Fruit fly (Drosophila melanogaster) Kc167 (cell line): Measurements from ENCODE around the gene Tango6.

ENCODE experiments used
- Myc ChIP-seq: fragments of >200 bp; optimal IDR thresholded peaks from 2 replicates; lab custom pipeline; 2017; ENCODE audit warnings: missing external identifiers
- Sin3A ChIP-seq: fragments of >200 bp; optimal IDR thresholded peaks from 2 replicates; lab custom pipeline; 2018; ENCODE audit warnings: missing external identifiers
- h ChIP-seq: fragments of >200 bp; optimal IDR thresholded peaks from 3 replicates; lab custom pipeline; 2018; ENCODE audit warnings: missing external identifiers
- insv ChIP-seq: fragments of >200 bp; optimal IDR thresholded peaks from 3 replicates; lab custom pipeline; 2018; ENCODE audit warnings: missing external identifiers
- psq ChIP-seq: fragments of >200 bp; optimal IDR thresholded peaks from 2 replicates; lab custom pipeline; 2017; ENCODE audit warnings: missing external identifiers
- ttk ChIP-seq: sonication (Bioruptor generic); optimal IDR thresholded peaks from 2 replicates; lab custom pipeline; 2017; ENCODE audit warnings: missing external identifiers

Gene Tango6

dm6 chr2L:18997148-18997547, 28.3 kb downstream of the Tango6 start, which contains the start of gene CG31792:
Gene CG31792, plus strand, starts transcription at chr2L:18997448.
- TF ChIP-seq Sin3A (lab: Kevin White, UChicago) (no peak), ttk (no peak), Myc (no peak), psq (lab: Kevin White, UChicago) (no peak), h (lab: Kevin White, UChicago) (no peak), insv (lab: Kevin White, UChicago) (no peak)

- TF ChIP-seq Myc (no peak), insv (lab: Kevin White, UChicago) (no peak)
These were observed 33.6 kb downstream of the Tango6 start for dm6 chr2L:19002468-19002867.

- TF ChIP-seq ttk (no peak), Myc (no peak), h (lab: Kevin White, UChicago) (no peak), psq (lab: Kevin White, UChicago) (no peak), Sin3A (lab: Kevin White, UChicago) (no peak)
These were observed 34.1 kb downstream of the Tango6 start, which contains the start of gene CG31793 for dm6 chr2L:19002959-19003371. Gene CG31793, plus strand, starts transcription at chr2L:19003367.

dm6 chr2L:19009130-19009529, 40.3 kb downstream of the Tango6 start, which contains the start of gene RpL30:
Gene RpL30, minus strand, starts transcription at chr2L:19009306.
- no peak for TF ChIP-seq psq (lab: Kevin White, UChicago)
- TF ChIP-seq ttk: no peak
- TF ChIP-seq h (lab: Kevin White, UChicago): no peak
- no peak for TF ChIP-seq Sin3A (lab: Kevin White, UChicago)
- no peak for TF ChIP-seq insv (lab: Kevin White, UChicago)
- no peak for TF ChIP-seq Myc

dm6 chr2L:19010037-19010436, 41.2 kb downstream of the Tango6 start:
- TF ChIP-seq Sin3A (lab: Kevin White, UChicago) (no peak), insv (lab: Kevin White, UChicago) (no peak), ttk (no peak), psq (lab: Kevin White, UChicago) (no peak), h (lab: Kevin White, UChicago) (no peak), Myc (no peak)

- TF ChIP-seq ttk (no peak), h (lab: Kevin White, UChicago) (no peak), Myc (no peak), psq (lab: Kevin White, UChicago) (no peak), insv (lab: Kevin White, UChicago) (no peak), Sin3A (lab: Kevin White, UChicago) (no peak)
These were observed 41.7 kb downstream of the Tango6 start, which contains the start of gene robl37BC for dm6 chr2L:19010566-19010965. Gene robl37BC, plus strand, starts transcription at chr2L:19010866.

- TF ChIP-seq h (lab: Kevin White, UChicago) (no peak), Sin3A (lab: Kevin White, UChicago) (no peak), insv (lab: Kevin White, UChicago) (no peak), Myc (no peak), ttk (no peak), psq (lab: Kevin White, UChicago) (no peak)
These were observed 43.2 kb downstream of the Tango6 start for dm6 chr2L:19011895-19012645.

dm6 chr2L:19012776-19013328, 44.0 kb downstream of the Tango6 start:
- TF ChIP-seq Sin3A (lab: Kevin White, UChicago): no peak
- TF ChIP-seq Myc: no peak
- no peak for TF ChIP-seq ttk
- TF ChIP-seq psq (lab: Kevin White, UChicago): no peak
- no peak for TF ChIP-seq h (lab: Kevin White, UChicago)
- TF ChIP-seq insv (lab: Kevin White, UChicago): no peak

- TF ChIP-seq h (lab: Kevin White, UChicago): no peak
- no peak for TF ChIP-seq ttk
- TF ChIP-seq insv (lab: Kevin White, UChicago): no peak
- no peak for TF ChIP-seq Myc
- TF ChIP-seq Sin3A (lab: Kevin White, UChicago): no peak
- TF ChIP-seq psq (lab: Kevin White, UChicago): no peak
These were observed 45.4 kb downstream of the Tango6 start for dm6 chr2L:19014032-19014880.

dm6 chr2L:19014881-19015366, 46.1 kb downstream of the Tango6 start:
- no peak for TF ChIP-seq insv (lab: Kevin White, UChicago)
- TF ChIP-seq psq (lab: Kevin White, UChicago): no peak
- no peak for TF ChIP-seq Myc
- TF ChIP-seq h (lab: Kevin White, UChicago): no peak
- no peak for TF ChIP-seq Sin3A (lab: Kevin White, UChicago)
- no peak for TF ChIP-seq ttk

- TF ChIP-seq h (lab: Kevin White, UChicago): no peak
- no peak for TF ChIP-seq insv (lab: Kevin White, UChicago)
- TF ChIP-seq psq (lab: Kevin White, UChicago): no peak
- TF ChIP-seq ttk: no peak
- no peak for TF ChIP-seq Sin3A (lab: Kevin White, UChicago)
- TF ChIP-seq Myc: no peak
These were observed 46.8 kb downstream of the Tango6 start for dm6 chr2L:19015628-19016027.
